Fruit fly (Drosophila melanogaster) whole organism, adult: ENCODE data around the gene Gale.
A peak's percentile ranks its signal among the peaks of the same experiment; 100 is the strongest.

Experiments used
- CG11617 ChIP-seq: fragments of 200-800 bp; sonication (Bioruptor generic); optimal IDR thresholded peaks from 2 replicates; lab custom pipeline; 2017; ENCODE audit warnings: mild to moderate bottlenecking, missing biosample characterization, missing genetic modification reagents, missing genetic modification characterization
- CG12768 ChIP-seq: fragments of 200-800 bp; sonication (Bioruptor generic); optimal IDR thresholded peaks from 2 replicates; lab custom pipeline; 2017; ENCODE audit warnings: missing biosample characterization, missing genetic modification characterization, mild to moderate bottlenecking, moderate library complexity, missing genetic modification reagents
- CG14711 ChIP-seq: fragments of 200-800 bp; sonication (Bioruptor generic); optimal IDR thresholded peaks from 2 replicates; lab custom pipeline; 2018; ENCODE audit warnings: missing biosample characterization, mild to moderate bottlenecking, missing genetic modification characterization, moderate library complexity
- CG1620 ChIP-seq: fragments of 200-800 bp; sonication (Bioruptor generic); optimal IDR thresholded peaks from 2 replicates; lab custom pipeline; 2016; ENCODE audit warnings: missing biosample characterization, missing genetic modification characterization
- CG33017 ChIP-seq: fragments of 200-800 bp; sonication (Bioruptor generic); optimal IDR thresholded peaks from 2 replicates; lab custom pipeline; 2018; ENCODE audit warnings: missing biosample characterization, mild to moderate bottlenecking, missing genetic modification characterization, moderate library complexity
- CG5204 ChIP-seq: fragments of 200-800 bp; sonication (Bioruptor generic); optimal IDR thresholded peaks from 2 replicates; lab custom pipeline; 2016; ENCODE audit warnings: missing biosample characterization, missing genetic modification characterization
- CG7045 ChIP-seq: fragments of 200-800 bp; sonication (Bioruptor generic); optimal IDR thresholded peaks from 2 replicates; lab custom pipeline; 2017; ENCODE audit warnings: missing biosample characterization, mild to moderate bottlenecking, missing genetic modification characterization
- CG7101 ChIP-seq: fragments of 200-800 bp; sonication (Bioruptor generic); optimal IDR thresholded peaks from 2 replicates; lab custom pipeline; 2018; ENCODE audit warnings: missing biosample characterization, mild to moderate bottlenecking, missing genetic modification characterization, moderate library complexity
- Clk ChIP-seq: fragments of 200-800 bp; sonication (Bioruptor generic); optimal IDR thresholded peaks from 2 replicates; lab custom pipeline; 2017; ENCODE audit warnings: missing biosample characterization, missing genetic modification characterization
- Crg-1 ChIP-seq: fragments of 200-800 bp; sonication (Bioruptor generic); optimal IDR thresholded peaks from 2 replicates; lab custom pipeline; 2016; ENCODE audit warnings: missing biosample characterization, missing genetic modification characterization
- Hr96 ChIP-seq: fragments of 200-800 bp; sonication (Bioruptor generic); optimal IDR thresholded peaks from 2 replicates; lab custom pipeline; 2016; ENCODE audit warnings: missing biosample characterization, missing genetic modification characterization
- Mnt ChIP-seq: fragments of 200-800 bp; sonication (Bioruptor generic); optimal IDR thresholded peaks from 2 replicates; lab custom pipeline; 2016; ENCODE audit warnings: missing biosample characterization, mild to moderate bottlenecking, missing genetic modification characterization
- bab1 ChIP-seq: fragments of 200-800 bp; sonication (Bioruptor generic); optimal IDR thresholded peaks from 3 replicates; lab custom pipeline; 2019; ENCODE audit warnings: missing biosample characterization, mild to moderate bottlenecking, missing genetic modification characterization, moderate library complexity
- cic ChIP-seq: fragments of 200-800 bp; sonication (Bioruptor generic); optimal IDR thresholded peaks from 2 replicates; lab custom pipeline; 2017; ENCODE audit warnings: missing biosample characterization, mild to moderate bottlenecking, missing genetic modification characterization, moderate library complexity
- cnc ChIP-seq, 2 experiments: fragments of >200 bp; optimal IDR thresholded peaks; 2 replicates each; lab custom pipeline; 2017
- kay ChIP-seq: fragments of 200-800 bp; sonication (Bioruptor generic); peaks from one replicate; lab custom pipeline; 2016; ENCODE audit warnings: missing biosample characterization, missing genetic modification characterization, borderline replicate concordance
- ovo ChIP-seq: fragments of 200-800 bp; sonication (Bioruptor generic); optimal IDR thresholded peaks from 2 replicates; lab custom pipeline; 2016; ENCODE audit warnings: missing biosample characterization, missing genetic modification characterization
- pad ChIP-seq: fragments of 200-800 bp; sonication (Bioruptor generic); optimal IDR thresholded peaks from 3 replicates; lab custom pipeline; 2017; ENCODE audit warnings: missing biosample characterization, missing genetic modification characterization, mild to moderate bottlenecking, moderate library complexity, missing genetic modification reagents
- tj ChIP-seq: fragments of 200-800 bp; sonication (Bioruptor generic); optimal IDR thresholded peaks from 3 replicates; lab custom pipeline; 2017; ENCODE audit warnings: missing biosample characterization, mild to moderate bottlenecking, missing genetic modification characterization, moderate library complexity
- toe ChIP-seq: fragments of 200-800 bp; sonication (Bioruptor generic); optimal IDR thresholded peaks from 2 replicates; lab custom pipeline; 2016; ENCODE audit warnings: missing biosample characterization, missing genetic modification characterization

Gale gene

dm6 chr3L:658279-658678 lies 9.9 kb downstream of the Gale start:
- TF ChIP-seq toe (GFP tag; lab: Kevin White, UChicago) (no peak), CG14711 (no peak), tj (GFP tag; lab: Kevin White, UChicago) (no peak), Clk (no peak), kay (GFP tag; lab: Kevin White, UChicago) (no peak), CG5204 (GFP tag; lab: Kevin White, UChicago) (no peak), bab1 (no peak), CG7101 (tag; lab: Kevin White, UChicago) (no peak), CG33017 (tag; lab: Kevin White, UChicago) (no peak), cic (GFP tag; lab: Kevin White, UChicago) (no peak), CG1620 (GFP tag; lab: Kevin White, UChicago) (no peak), CG11617 (GFP tag; lab: Kevin White, UChicago) (no peak), Hr96 (no peak), CG12768 (GFP tag; lab: Kevin White, UChicago) (no peak), ovo (GFP tag; lab: Kevin White, UChicago) (no peak), pad (GFP tag; lab: Kevin White, UChicago) (no peak), Crg-1 (GFP tag; lab: Kevin White, UChicago) (no peak), cnc (optimal IDR thresholded peaks at IDR 0.05; lab: Kevin White, UChicago) (no peak), CG7045 (no peak), Mnt (GFP tag; lab: Kevin White, UChicago) (no peak)

dm6 chr3L:660314-661075 lies 12.1 kb downstream of the Gale start:
- TF ChIP-seq Crg-1 (GFP tag; lab: Kevin White, UChicago) = no peak
- no peak for TF ChIP-seq cnc (optimal IDR thresholded peaks at IDR 0.05; lab: Kevin White, UChicago)
- no peak for TF ChIP-seq pad (GFP tag; lab: Kevin White, UChicago)
- TF ChIP-seq CG7045 = no peak
- no peak for TF ChIP-seq CG1620 (GFP tag; lab: Kevin White, UChicago)
- no peak for TF ChIP-seq Mnt (GFP tag; lab: Kevin White, UChicago)
- no peak for TF ChIP-seq CG5204 (GFP tag; lab: Kevin White, UChicago)
- no peak for TF ChIP-seq CG11617 (GFP tag; lab: Kevin White, UChicago)
- TF ChIP-seq ovo (GFP tag; lab: Kevin White, UChicago) = no peak
- no peak for TF ChIP-seq bab1
- no peak for TF ChIP-seq tj (GFP tag; lab: Kevin White, UChicago)

dm6 chr3L:663880-664279 lies 15.5 kb downstream of the Gale start:
- no peak for TF ChIP-seq CG5204 (GFP tag; lab: Kevin White, UChicago)

DNA sequence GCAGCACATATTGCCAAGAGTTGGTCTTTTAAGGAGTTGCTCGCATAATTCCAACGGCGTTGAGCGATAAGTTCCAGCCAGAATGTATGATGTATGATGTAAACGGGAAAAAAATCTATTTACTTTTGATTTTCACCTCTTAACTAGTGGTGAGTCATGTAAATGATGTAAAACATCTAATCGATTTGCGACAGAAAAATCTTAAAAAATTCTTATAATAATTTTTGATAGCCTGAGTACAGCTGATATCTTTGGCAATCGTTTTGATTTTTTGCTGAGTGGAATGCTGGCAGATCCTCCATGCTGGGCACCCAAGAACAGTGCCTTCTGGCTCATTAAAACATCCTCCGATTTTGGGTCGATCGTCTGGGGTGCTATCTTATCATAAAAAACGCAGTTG lies 18.2 kb downstream of the Gale start:
- TF ChIP-seq Clk (no peak), cic (GFP tag; lab: Kevin White, UChicago) (no peak), ovo (GFP tag; lab: Kevin White, UChicago) (no peak), CG7045 (no peak), Crg-1 (GFP tag; lab: Kevin White, UChicago) (no peak), CG7101 (tag; lab: Kevin White, UChicago) (no peak)

DNA sequence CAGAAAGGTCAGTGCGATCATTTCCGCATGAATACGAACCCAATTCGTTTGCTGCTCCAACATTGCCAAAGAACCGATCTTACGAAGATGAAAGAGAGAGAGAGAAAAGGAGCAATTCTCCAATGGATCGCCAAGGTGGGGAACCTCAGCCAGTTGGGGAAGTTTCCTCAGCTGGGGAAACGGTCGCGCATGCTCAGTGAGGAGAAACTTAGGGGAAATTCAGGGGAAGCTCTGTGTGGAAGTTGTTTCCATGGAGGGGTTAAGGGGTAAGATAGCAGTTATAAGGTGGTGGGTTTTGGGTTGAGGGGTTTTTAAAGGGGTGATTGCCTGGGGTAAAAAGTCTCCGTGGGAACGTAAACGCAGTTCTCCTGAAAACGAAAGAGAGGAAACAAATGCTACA lies 25.0 kb downstream of the Gale start:
- no peak for TF ChIP-seq kay (GFP tag; lab: Kevin White, UChicago)
- TF ChIP-seq pad (GFP tag; lab: Kevin White, UChicago) = peak; percentile 99

- TF ChIP-seq Hr96 (no peak), kay (GFP tag; lab: Kevin White, UChicago) (no peak), CG7045 (no peak), Mnt (GFP tag; lab: Kevin White, UChicago) (no peak), cnc (optimal IDR thresholded peaks at IDR 0.05; lab: Kevin White, UChicago) (no peak), CG11617 (GFP tag; lab: Kevin White, UChicago) (no peak), CG12768 (GFP tag; lab: Kevin White, UChicago) (no peak), Crg-1 (GFP tag; lab: Kevin White, UChicago) (no peak), tj (GFP tag; lab: Kevin White, UChicago) (no peak)
These were observed 27.5 kb downstream of the Gale start for dm6 chr3L:675856-676255.

- TF ChIP-seq CG12768 (GFP tag; lab: Kevin White, UChicago) (peak; percentile 19), CG7045 (peak; percentile 12), toe (GFP tag; lab: Kevin White, UChicago) (peak; percentile 57), CG7101 (tag; lab: Kevin White, UChicago) (peak; percentile 42), CG1620 (GFP tag; lab: Kevin White, UChicago) (peak; percentile 39), Mnt (GFP tag; lab: Kevin White, UChicago) (peak; percentile 14), kay (GFP tag; lab: Kevin White, UChicago) (no peak), Crg-1 (GFP tag; lab: Kevin White, UChicago) (peak; percentile 10), CG14711 (peak; percentile 63), ovo (GFP tag; lab: Kevin White, UChicago) (no peak), CG33017 (tag; lab: Kevin White, UChicago) (no peak), tj (GFP tag; lab: Kevin White, UChicago) (no peak), Clk (no peak), CG5204 (GFP tag; lab: Kevin White, UChicago) (peak; percentile 35), CG11617 (GFP tag; lab: Kevin White, UChicago) (peak; percentile 15), Hr96 (peak; percentile 75), cnc (optimal IDR thresholded peaks at IDR 0.05; lab: Kevin White, UChicago) (no peak), cic (GFP tag; lab: Kevin White, UChicago) (no peak), pad (GFP tag; lab: Kevin White, UChicago) (peak; percentile 43), bab1 (peak; percentile 48)
These were observed 31.9 kb downstream of the Gale start, which contains the start of gene CG17129 for dm6 chr3L:680258-680657. CG17129 (minus strand) TSS chr3L:680326.
